Fruit fly (Drosophila melanogaster) whole organism, embryonic: ENCODE measurements around the gene CG13457.
A peak's percentile ranks its signal among the peaks of the same experiment; 100 is the strongest.

Experiments used
- Atf-2 ChIP-seq: fragments of 200-800 bp; sonication (Bioruptor generic); optimal IDR thresholded peaks from 2 replicates; lab custom pipeline; 2016; ENCODE audit warnings: missing biosample characterization, missing genetic modification characterization
- CG10147 ChIP-seq: fragments of 200-800 bp; sonication (Bioruptor generic); optimal IDR thresholded peaks from 2 replicates; lab custom pipeline; 2019; ENCODE audit warnings: missing biosample characterization, mild to moderate bottlenecking, missing genetic modification characterization, moderate library complexity
- CG10267 ChIP-seq: fragments of 200-800 bp; sonication (Bioruptor generic); optimal IDR thresholded peaks from 2 replicates; lab custom pipeline; 2018; ENCODE audit warnings: missing biosample characterization, mild to moderate bottlenecking, missing genetic modification characterization, moderate library complexity
- CG10654 ChIP-seq: fragments of 200-800 bp; sonication (Bioruptor generic); optimal IDR thresholded peaks from 2 replicates; lab custom pipeline; 2016; ENCODE audit warnings: missing biosample characterization, missing genetic modification characterization
- CG11093 ChIP-seq: fragments of 200-800 bp; sonication (Bioruptor generic); IDR thresholded peaks from 3 replicates; pipeline ENCODE4 v1.3.6; 2022; ENCODE audit warnings: missing biosample characterization, missing genetic modification characterization
- CG13287 ChIP-seq: fragments of 200-800 bp; sonication (Bioruptor generic); IDR thresholded peaks from 2 replicates; pipeline ENCODE4 v1.3.6; 2022; ENCODE audit warnings: missing biosample characterization, missing genetic modification characterization; ENCODE audit not compliant: partially characterized antibody
- CG17359 ChIP-seq: fragments of 200-800 bp; sonication (Bioruptor generic); optimal IDR thresholded peaks from 3 replicates; lab custom pipeline; 2018; ENCODE audit warnings: missing biosample characterization, mild to moderate bottlenecking, missing genetic modification characterization, moderate library complexity
- CG17361 ChIP-seq: fragments of 200-800 bp; sonication (Bioruptor generic); IDR thresholded peaks from 3 replicates; pipeline ENCODE4 v1.3.6; 2022; ENCODE audit warnings: missing biosample characterization, missing genetic modification characterization
- CG17829 ChIP-seq: fragments of 200-800 bp; optimal IDR thresholded peaks from 2 replicates; lab custom pipeline; 2019; ENCODE audit warnings: missing biosample characterization, mild to moderate bottlenecking, missing genetic modification characterization, moderate library complexity
- CG2199 ChIP-seq: fragments of 200-800 bp; sonication (Bioruptor generic); IDR thresholded peaks from 3 replicates; pipeline ENCODE4 v1.3.6; 2022; ENCODE audit warnings: missing biosample characterization, missing genetic modification characterization
- CG2678 ChIP-seq: fragments of 200-800 bp; sonication (Bioruptor generic); optimal IDR thresholded peaks from 3 replicates; lab custom pipeline; 2019; ENCODE audit warnings: missing biosample characterization, mild to moderate bottlenecking, missing genetic modification characterization, moderate library complexity
- CG3065 ChIP-seq: fragments of 200-800 bp; sonication (Bioruptor generic); optimal IDR thresholded peaks from 2 replicates; lab custom pipeline; 2016; ENCODE audit warnings: missing biosample characterization, missing genetic modification characterization
- CG31388 ChIP-seq: fragments of 200-800 bp; sonication (Bioruptor generic); optimal IDR thresholded peaks from 2 replicates; lab custom pipeline; 2016; ENCODE audit warnings: missing biosample characterization, missing genetic modification characterization
- CG3163 ChIP-seq: fragments of 200-800 bp; sonication (Bioruptor generic); optimal IDR thresholded peaks from 3 replicates; lab custom pipeline; 2016; ENCODE audit warnings: missing biosample characterization, missing genetic modification characterization
- CG34224 ChIP-seq: fragments of 200-800 bp; sonication (Bioruptor generic); IDR thresholded peaks from 3 replicates; pipeline ENCODE4 v1.3.6; 2022; ENCODE audit warnings: missing biosample characterization, missing genetic modification characterization; ENCODE audit not compliant: partially characterized antibody
- CG3838 ChIP-seq: fragments of 200-800 bp; sonication (Bioruptor generic); optimal IDR thresholded peaks from 3 replicates; lab custom pipeline; 2016; ENCODE audit warnings: missing biosample characterization, missing genetic modification characterization
- CG4360 ChIP-seq: fragments of 200-800 bp; sonication (Bioruptor generic); IDR thresholded peaks from 2 replicates; pipeline ENCODE4 v1.3.6; 2022; ENCODE audit warnings: missing biosample characterization, missing genetic modification characterization
- CG6791 ChIP-seq: fragments of 200-800 bp; sonication (Bioruptor generic); IDR thresholded peaks from 3 replicates; pipeline ENCODE4 v1.3.6; 2022; ENCODE audit warnings: missing biosample characterization, missing genetic modification characterization; ENCODE audit not compliant: partially characterized antibody
- CG7357 ChIP-seq: fragments of 200-800 bp; sonication (Bioruptor generic); IDR thresholded peaks from 3 replicates; pipeline ENCODE4 v1.3.6; 2022; ENCODE audit warnings: missing biosample characterization, missing genetic modification characterization
- CG7839 ChIP-seq: fragments of 200-800 bp; sonication (Bioruptor generic); optimal IDR thresholded peaks from 3 replicates; lab custom pipeline; 2018; ENCODE audit warnings: missing biosample characterization, mild to moderate bottlenecking, missing genetic modification characterization, moderate library complexity
- CG8924 ChIP-seq: fragments of 200-800 bp; optimal IDR thresholded peaks from 3 replicates; lab custom pipeline; 2019; ENCODE audit warnings: missing biosample characterization, mild to moderate bottlenecking, missing genetic modification characterization, moderate library complexity
- CG9437 ChIP-seq: fragments of 200-800 bp; sonication (Bioruptor generic); optimal IDR thresholded peaks from 2 replicates; lab custom pipeline; 2018; ENCODE audit warnings: missing biosample characterization, mild to moderate bottlenecking, missing genetic modification characterization
- CrebB ChIP-seq: fragments of 200-800 bp; sonication (Bioruptor generic); optimal IDR thresholded peaks from 3 replicates; lab custom pipeline; 2018; ENCODE audit warnings: missing biosample characterization, mild to moderate bottlenecking, missing genetic modification characterization
- Eip74EF ChIP-seq, 2 experiments: fragments of 200-800 bp in 1 of 2; fragments of >200 bp in 1 of 2; sonication (Bioruptor generic) in 1 of 2; optimal IDR thresholded peaks; 2 replicates each; lab custom pipeline; 2017 to 2019; ENCODE audit warnings: missing biosample characterization in 2 of 2, missing genetic modification characterization in 2 of 2, mild to moderate bottlenecking in 1 of 2, moderate library complexity in 1 of 2
- Fer1 ChIP-seq: fragments of 200-800 bp; sonication (Bioruptor generic); optimal IDR thresholded peaks from 2 replicates; lab custom pipeline; 2017; ENCODE audit warnings: missing biosample characterization, mild to moderate bottlenecking, missing genetic modification characterization
- Fer3 ChIP-seq: fragments of 200-800 bp; sonication (Bioruptor generic); optimal IDR thresholded peaks from 2 replicates; lab custom pipeline; 2018; ENCODE audit warnings: missing biosample characterization, mild to moderate bottlenecking, missing genetic modification characterization, moderate library complexity
- Lpt ChIP-seq: fragments of >200 bp; optimal IDR thresholded peaks from 2 replicates; lab custom pipeline; 2018; ENCODE audit warnings: missing biosample characterization, missing genetic modification characterization
- NFAT ChIP-seq: fragments of 200-800 bp; sonication (Bioruptor generic); IDR thresholded peaks from 2 replicates; pipeline ENCODE4 v1.3.6; 2022; ENCODE audit warnings: missing biosample characterization, missing genetic modification characterization
- Opbp ChIP-seq: fragments of 200-800 bp; sonication (Bioruptor generic); IDR thresholded peaks from 3 replicates; pipeline ENCODE4 v1.3.6; 2022; ENCODE audit warnings: missing biosample characterization, missing genetic modification characterization; ENCODE audit not compliant: partially characterized antibody
- Pdp1 ChIP-seq, 2 experiments: fragments of 200-800 bp; sonication (Bioruptor generic); optimal IDR thresholded peaks; 3 replicates each; lab custom pipeline; 2016; ENCODE audit warnings: missing biosample characterization in 2 of 2, missing genetic modification characterization in 2 of 2, mild to moderate bottlenecking in 1 of 2, moderate library complexity in 1 of 2
- Side ChIP-seq: fragments of 200-800 bp; sonication (Bioruptor generic); optimal IDR thresholded peaks from 2 replicates; lab custom pipeline; 2016; ENCODE audit warnings: missing biosample characterization, missing genetic modification characterization
- Sox100B ChIP-seq: fragments of 200-800 bp; sonication (Bioruptor generic); optimal IDR thresholded peaks from 3 replicates; lab custom pipeline; 2018; ENCODE audit warnings: missing biosample characterization, mild to moderate bottlenecking, missing genetic modification characterization
- Trl ChIP-seq, 3 experiments: fragments of >200 bp in 2 of 3; fragments of 200-800 bp in 1 of 3; sonication (Bioruptor generic) in 1 of 3; optimal IDR thresholded peaks; 2 replicates in 1 of 3; 3 replicates in 2 of 3; lab custom pipeline; 2016 to 2017; ENCODE audit warnings: missing biosample characterization in 1 of 3, missing genetic modification characterization in 1 of 3
- Xrp1 ChIP-seq: fragments of 200-800 bp; sonication (Bioruptor generic); IDR thresholded peaks from 2 replicates; pipeline ENCODE4 v1.3.6; 2022; ENCODE audit warnings: missing biosample characterization, missing genetic modification characterization
- bigmax ChIP-seq: fragments of 200-800 bp; sonication (Bioruptor generic); optimal IDR thresholded peaks from 2 replicates; lab custom pipeline; 2018; ENCODE audit warnings: missing biosample characterization, mild to moderate bottlenecking, missing genetic modification characterization
- chif ChIP-seq, 2 experiments: fragments of 200-800 bp; sonication (Bioruptor generic); optimal IDR thresholded peaks; 3 replicates each; lab custom pipeline; 2016; ENCODE audit warnings: missing biosample characterization in 2 of 2, missing genetic modification characterization in 2 of 2
- cwo ChIP-seq: fragments of 200-800 bp; sonication (Bioruptor generic); optimal IDR thresholded peaks from 3 replicates; lab custom pipeline; 2017; ENCODE audit warnings: missing biosample characterization, missing genetic modification characterization, mild to moderate bottlenecking, moderate library complexity, missing genetic modification reagents
- lab ChIP-seq: fragments of 200-800 bp; sonication (Bioruptor generic); optimal IDR thresholded peaks from 3 replicates; lab custom pipeline; 2017; ENCODE audit warnings: missing biosample characterization, missing genetic modification characterization, mild to moderate bottlenecking, moderate library complexity, missing genetic modification reagents
- mam ChIP-seq: fragments of 200-800 bp; sonication (Bioruptor generic); optimal IDR thresholded peaks from 3 replicates; lab custom pipeline; 2016; ENCODE audit warnings: missing biosample characterization, missing genetic modification characterization
- prd ChIP-seq, 3 experiments: fragments of >200 bp in 2 of 3; fragments of 200-800 bp in 1 of 3; sonication (Bioruptor generic) in 1 of 3; optimal IDR thresholded peaks in 2 of 3; IDR thresholded peaks in 1 of 3; 2 replicates in 2 of 3; 3 replicates in 1 of 3; pipeline versions ENCODE4 v1.3.6 to Lab custom; 2017 to 2022; ENCODE audit warnings: missing biosample characterization in 1 of 3, missing genetic modification characterization in 1 of 3
- sens ChIP-seq: fragments of 200-800 bp; sonication (Bioruptor generic); peaks from one replicate; lab custom pipeline; 2016; ENCODE audit warnings: missing biosample characterization, missing genetic modification characterization
- ssp ChIP-seq: fragments of 200-800 bp; sonication (Bioruptor generic); IDR thresholded peaks from 2 replicates; pipeline ENCODE4 v1.3.6; 2022; ENCODE audit warnings: missing biosample characterization, missing genetic modification characterization
- yki ChIP-seq: fragments of >200 bp; optimal IDR thresholded peaks from 3 replicates; lab custom pipeline; 2018

The CG13457 gene

dm6 chr3L:15093929-15094588 lies 37.1 kb downstream of the CG13457 start (continued):
- TF ChIP-seq chif (GFP tag; optimal IDR thresholded peaks at IDR 0.05; lab: Kevin White, UChicago), result no peak
- peak; percentile 5 for TF ChIP-seq Fer3

dm6 chr3L:15089887-15090679 lies 41.1 kb downstream of the CG13457 start:
- TF ChIP-seq Opbp, result peak; percentile 37; the same call in 1 of the 3 replicates
- peak; percentile 13 for TF ChIP-seq CG3163 (GFP tag; lab: Kevin White, UChicago)
- peak; percentile 5 for TF ChIP-seq yki (lab: Kevin White, UChicago)
- peak; percentile 63 to 71 for TF ChIP-seq Trl (optimal IDR thresholded peaks at IDR 0.05; lab: Kevin White, UChicago)
- no peak for TF ChIP-seq Trl (GFP tag; optimal IDR thresholded peaks at IDR 0.05; lab: Kevin White, UChicago)
- 0 out of 2 replicates have a peak, but pooled peaks have one; percentile 8 for TF ChIP-seq CG4360
- peak; percentile 64 for TF ChIP-seq sens (GFP tag; lab: Kevin White, UChicago)
- no peak for TF ChIP-seq CG7357 (GFP tag; lab: Robert Waterston, UW)
- no peak for TF ChIP-seq Lpt (GFP tag; lab: Kevin White, UChicago)
- TF ChIP-seq prd (optimal IDR thresholded peaks at IDR 0.05; lab: Kevin White, UChicago), result no peak
- no peak for TF ChIP-seq prd (GFP tag; IDR thresholded peaks at IDR 0.05; lab: Robert Waterston, UW)
- TF ChIP-seq lab, result no peak
- peak; percentile 39 for TF ChIP-seq CG9437 (GFP tag; lab: Kevin White, UChicago)
- TF ChIP-seq ssp (GFP tag; lab: Robert Waterston, UW), result no peak
- TF ChIP-seq CG34224 (GFP tag; lab: Robert Waterston, UW), result no peak
- no peak for TF ChIP-seq mam (GFP tag; lab: Kevin White, UChicago)
- peak; percentile 16; the same call in 1 of the 3 replicates for TF ChIP-seq CG2199 (GFP tag; lab: Robert Waterston, UW)
- peak; percentile 71 for TF ChIP-seq bigmax
- TF ChIP-seq CG6791 (GFP tag; lab: Robert Waterston, UW), result no peak
- TF ChIP-seq Pdp1 (GFP tag; optimal IDR thresholded peaks at IDR 0.05; lab: Kevin White, UChicago), result peak in 1 of 2 experiments; percentile 49
- no peak for TF ChIP-seq CG13287 (GFP tag; lab: Robert Waterston, UW)
- TF ChIP-seq CG3838 (GFP tag; lab: Kevin White, UChicago), result no peak

dm6 chr3L:15089083-15089704 lies 42.0 kb downstream of the CG13457 start:
- TF ChIP-seq Xrp1 (0 out of 2 replicates have a peak, but pooled peaks have one; percentile 6), CG2678 (peak; percentile 60), CrebB (tag; lab: Kevin White, UChicago) (no peak), CG17361 (GFP tag; lab: Robert Waterston, UW) (0 out of 3 replicates have a peak, but pooled peaks have one; percentile 15), CG17359 (tag; lab: Kevin White, UChicago) (peak; percentile 19), Fer1 (peak; percentile 3), CG17829 (tag; lab: Kevin White, UChicago) (peak; percentile 33), Eip74EF (GFP tag; optimal IDR thresholded peaks at IDR 0.05; lab: Kevin White, UChicago) (peak in 1 of 2 experiments; percentile 15), Side (GFP tag; lab: Kevin White, UChicago) (no peak), cwo (GFP tag; lab: Kevin White, UChicago) (peak; percentile 62), CG3065 (GFP tag; lab: Kevin White, UChicago) (no peak), CG11093 (GFP tag; lab: Robert Waterston, UW) (no peak), CG10267 (tag; lab: Kevin White, UChicago) (peak; percentile 27), CG7839 (peak; percentile 57), CG10147 (GFP tag; lab: Kevin White, UChicago) (peak; percentile 5), CG31388 (GFP tag; lab: Kevin White, UChicago) (no peak), CG8924 (peak; percentile 31), Sox100B (peak; percentile 37), NFAT (GFP tag; lab: Robert Waterston, UW) (no peak), Atf-2 (GFP tag; lab: Kevin White, UChicago) (no peak), CG10654 (GFP tag; lab: Kevin White, UChicago) (no peak)
